Worm (Caenorhabditis elegans) whole organism, mixed stage, embryonic: ENCODE results near the gene srw-56.

Experiments used
- blmp-1 ChIP-seq: fragments of 150-350 bp; optimal IDR thresholded peaks from 2 replicates; lab custom pipeline; 2014; ENCODE audit warnings: missing biosample characterization, missing genetic modification characterization
- ceh-39 ChIP-seq: fragments of 150-350 bp; optimal IDR thresholded peaks from 2 replicates; lab custom pipeline; 2014; ENCODE audit warnings: missing biosample characterization, missing genetic modification characterization
- ceh-83 ChIP-seq: fragments of 200-800 bp; sonication (Bioruptor generic); optimal IDR thresholded peaks from 2 replicates; lab custom pipeline; 2018; ENCODE audit warnings: mild to moderate bottlenecking, missing genetic modification characterization, missing compliant biosample characterization
- drap-1 ChIP-seq: fragments of 200-800 bp; sonication (Bioruptor generic); optimal IDR thresholded peaks from 3 replicates; lab custom pipeline; 2018; ENCODE audit warnings: mild to moderate bottlenecking, missing genetic modification characterization, missing compliant biosample characterization
- flh-1 ChIP-seq: fragments of 200-800 bp; sonication (Bioruptor generic); optimal IDR thresholded peaks from 2 replicates; lab custom pipeline; 2018; ENCODE audit warnings: mild to moderate bottlenecking, missing genetic modification characterization, moderate library complexity, missing compliant biosample characterization
- lsy-2 ChIP-seq: fragments of 150-350 bp; optimal IDR thresholded peaks from 2 replicates; lab custom pipeline; 2014; ENCODE audit warnings: missing biosample characterization, missing genetic modification characterization
- mab-5 ChIP-seq: fragments of 150-350 bp; optimal IDR thresholded peaks from 2 replicates; lab custom pipeline; 2014; ENCODE audit warnings: missing biosample characterization, missing genetic modification characterization
- nhr-237 ChIP-seq: fragments of 150-350 bp; optimal IDR thresholded peaks from 2 replicates; lab custom pipeline; 2014; ENCODE audit warnings: missing biosample characterization, missing genetic modification characterization
- unc-62 ChIP-seq: fragments of 150-350 bp; optimal IDR thresholded peaks from 2 replicates; lab custom pipeline; 2014; ENCODE audit warnings: missing biosample characterization, missing genetic modification reagents, missing genetic modification characterization

DNA sequence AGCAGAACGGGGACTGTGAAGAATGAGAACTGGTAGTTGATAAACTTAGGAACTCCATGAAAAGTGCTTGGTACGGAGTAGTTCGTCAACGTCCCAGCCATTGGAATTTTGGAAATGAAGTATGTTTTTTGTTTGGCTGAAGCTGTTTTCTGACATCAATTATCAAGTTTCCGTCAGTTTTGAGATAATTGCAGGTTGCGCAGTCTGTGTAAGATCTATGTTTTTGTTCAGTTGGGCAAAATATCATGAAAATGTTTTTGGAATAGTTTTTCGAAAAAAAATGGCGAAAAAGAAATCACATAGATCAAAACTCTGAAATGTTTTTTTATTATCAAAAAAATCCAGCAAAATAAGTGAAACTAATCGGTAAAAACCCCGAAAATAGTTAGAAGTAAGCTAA, 22.2 kb upstream of the srw-56 start, which contains the start of gene sru-22:
- TF ChIP-seq ceh-83 (GFP tag; lab: Kevin White, UChicago), result no peak
- TF ChIP-seq nhr-237 (tag; lab: Kevin White, UChicago), result no peak
- TF ChIP-seq unc-62 (GFP tag; lab: Kevin White, UChicago), result no peak
- no peak for TF ChIP-seq mab-5 (tag; lab: Kevin White, UChicago)
- no peak for TF ChIP-seq lsy-2 (tag; lab: Kevin White, UChicago)
- TF ChIP-seq blmp-1 (tag; lab: Kevin White, UChicago), result no peak
- TF ChIP-seq flh-1 (GFP tag; lab: Kevin White, UChicago), result no peak
- no peak for TF ChIP-seq ceh-39 (tag; lab: Kevin White, UChicago)
- no peak for TF ChIP-seq drap-1 (GFP tag; lab: Kevin White, UChicago)
